Worm (Caenorhabditis elegans): ENCODE data around the gene C56A3.4.

C56A3.4 gene

DNA sequence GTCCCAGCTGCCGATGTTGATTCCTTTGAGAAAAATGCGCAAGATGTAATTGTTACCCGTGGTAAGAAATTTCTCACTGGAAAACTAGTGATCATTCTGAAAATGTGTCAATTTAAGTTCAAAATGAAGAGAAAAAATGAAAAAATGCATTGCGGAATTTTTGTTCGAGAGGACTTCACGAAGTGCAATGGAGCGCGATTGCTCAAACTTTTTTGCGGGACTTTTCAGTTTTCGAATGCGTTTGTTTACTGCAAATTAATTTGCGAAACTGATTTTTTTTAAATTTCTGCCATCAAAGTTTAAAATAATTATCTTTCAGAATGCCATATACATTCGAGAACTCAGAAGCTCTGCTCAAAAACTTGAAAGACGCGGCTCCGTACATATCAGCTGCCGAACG is 17.0 kb upstream of the C56A3.4 start, which contains the start of the genes nuaf-1 and bir-2:
Gene nuaf-1, minus strand, starts transcription at position 98 of the 400 bp plus-strand sequence.
Gene bir-2, plus strand, starts transcription at position 318 of the 400 bp plus-strand sequence.
- TF ChIP-seq him-1 (tag; optimal IDR thresholded peaks at IDR 0.05) (no peak), W03F9.2 (tag; optimal IDR thresholded peaks at IDR 0.05) (peak; percentile 83)

- TF ChIP-seq him-1 (tag; optimal IDR thresholded peaks at IDR 0.05), result no peak
- no peak for TF ChIP-seq dao-5 (tag; optimal IDR thresholded peaks at IDR 0.05)
- TF ChIP-seq W03F9.2 (tag; optimal IDR thresholded peaks at IDR 0.05), result no peak
These were observed 15.4 kb upstream of the C56A3.4 start for ce11 chrV:13566967-13567366.

DNA sequence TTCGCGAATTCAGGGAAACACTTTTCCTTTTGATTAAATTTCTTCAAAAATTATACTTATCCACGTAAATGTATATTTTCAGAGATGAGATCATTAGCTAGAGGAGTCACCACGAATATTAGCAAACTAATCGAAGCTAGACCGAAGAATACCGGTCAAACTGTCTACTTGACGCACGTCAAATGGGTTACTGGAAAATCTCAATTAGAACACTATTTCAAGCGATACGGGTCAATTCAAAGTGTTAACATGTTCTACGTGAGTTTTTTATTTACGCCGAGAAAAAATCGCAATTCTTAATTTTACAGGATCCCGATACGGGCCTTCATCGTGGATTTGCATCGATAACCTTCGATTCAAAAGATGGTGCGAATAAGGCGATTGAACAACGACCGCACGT is 14.2 kb upstream of the C56A3.4 start, which contains the start of gene slrp-1:
Gene slrp-1, plus strand, starts transcription at position 83 of the 400 bp plus-strand sequence.
- no peak for TF ChIP-seq dao-5 (tag; optimal IDR thresholded peaks at IDR 0.05)
- TF ChIP-seq him-1 (tag; optimal IDR thresholded peaks at IDR 0.05), result no peak
- no peak for TF ChIP-seq W03F9.2 (tag; optimal IDR thresholded peaks at IDR 0.05)

- peak; percentile 85 for TF ChIP-seq W03F9.2 (tag; optimal IDR thresholded peaks at IDR 0.05)
- no peak for TF ChIP-seq dao-5 (tag; optimal IDR thresholded peaks at IDR 0.05)
- no peak for TF ChIP-seq him-1 (tag; optimal IDR thresholded peaks at IDR 0.05)
These were observed 13.6 kb upstream of the C56A3.4 start for ce11 chrV:13565197-13565596.

- TF ChIP-seq W03F9.2 (tag; optimal IDR thresholded peaks at IDR 0.05) (no peak), him-1 (tag; optimal IDR thresholded peaks at IDR 0.05) (no peak), dao-5 (tag; optimal IDR thresholded peaks at IDR 0.05) (no peak)
These were observed 12.3 kb upstream of the C56A3.4 start, which contains the start of gene grl-17 for ce11 chrV:13563841-13564240. TSS of gene grl-17 (minus strand) at chrV:13563941.

DNA sequence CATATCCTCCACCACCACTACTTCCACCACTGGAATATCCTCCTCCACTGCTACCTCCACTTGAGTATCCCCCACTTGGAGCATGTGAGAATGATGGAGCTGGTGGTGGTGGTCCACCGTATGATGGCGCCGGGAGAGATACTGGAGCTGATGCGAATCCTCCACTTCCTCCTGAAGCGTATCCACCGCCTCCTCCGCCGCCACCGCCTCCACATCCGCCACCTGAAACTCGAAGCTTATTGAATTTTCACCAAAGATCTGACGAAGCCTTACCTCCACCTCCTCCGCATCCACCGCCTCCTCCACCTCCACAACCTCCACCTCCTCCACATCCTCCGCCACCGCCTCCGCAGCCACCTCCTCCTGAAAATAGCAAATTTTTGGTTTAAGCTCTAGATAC is 11.2 kb upstream of the C56A3.4 start:
- TF ChIP-seq dao-5 (tag; optimal IDR thresholded peaks at IDR 0.05), result no peak
- TF ChIP-seq him-1 (tag; optimal IDR thresholded peaks at IDR 0.05), result no peak
- TF ChIP-seq W03F9.2 (tag; optimal IDR thresholded peaks at IDR 0.05), result no peak

ce11 chrV:13559978-13560377 is 8.4 kb upstream of the C56A3.4 start, which contains the start of gene C56A3.8:
TSS of gene C56A3.8 (plus strand) at chrV:13560278.
- TF ChIP-seq W03F9.2 (tag; optimal IDR thresholded peaks at IDR 0.05), result no peak

DNA sequence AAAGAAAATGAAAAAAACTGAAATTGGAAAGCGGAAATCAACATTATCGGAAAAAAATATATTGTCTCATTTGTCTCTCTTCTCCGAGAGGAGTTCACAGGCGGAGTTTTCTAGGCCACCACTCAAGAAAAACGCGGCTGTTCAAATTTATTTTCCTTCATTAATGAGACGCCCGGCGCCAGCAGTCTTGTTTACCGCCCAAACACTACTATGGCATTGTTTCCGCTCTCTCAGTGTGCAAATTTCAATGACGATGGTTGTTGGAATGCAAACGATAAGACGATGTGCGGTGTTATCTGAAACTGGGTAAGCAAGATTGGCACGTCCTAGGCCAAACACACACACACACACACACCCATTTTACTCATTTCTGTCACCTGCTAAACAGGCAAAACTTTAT is 5.2 kb upstream of the C56A3.4 start, which contains the start of gene cav-2:
Gene cav-2, plus strand, starts transcription at position 359 of the 400 bp plus-strand sequence.
- TF ChIP-seq dao-5 (tag; optimal IDR thresholded peaks at IDR 0.05) (no peak), W03F9.2 (tag; optimal IDR thresholded peaks at IDR 0.05) (peak; percentile 84), him-1 (tag; optimal IDR thresholded peaks at IDR 0.05) (peak; percentile 64)

- no peak for TF ChIP-seq W03F9.2 (tag; optimal IDR thresholded peaks at IDR 0.05)
- TF ChIP-seq him-1 (tag; optimal IDR thresholded peaks at IDR 0.05), result no peak
- TF ChIP-seq dao-5 (tag; optimal IDR thresholded peaks at IDR 0.05), result no peak
These were observed 4.7 kb upstream of the C56A3.4 start, which contains the start of gene C56A3.6 for ce11 chrV:13556297-13556696. TSS of gene C56A3.6 (minus strand) at chrV:13556397.

DNA sequence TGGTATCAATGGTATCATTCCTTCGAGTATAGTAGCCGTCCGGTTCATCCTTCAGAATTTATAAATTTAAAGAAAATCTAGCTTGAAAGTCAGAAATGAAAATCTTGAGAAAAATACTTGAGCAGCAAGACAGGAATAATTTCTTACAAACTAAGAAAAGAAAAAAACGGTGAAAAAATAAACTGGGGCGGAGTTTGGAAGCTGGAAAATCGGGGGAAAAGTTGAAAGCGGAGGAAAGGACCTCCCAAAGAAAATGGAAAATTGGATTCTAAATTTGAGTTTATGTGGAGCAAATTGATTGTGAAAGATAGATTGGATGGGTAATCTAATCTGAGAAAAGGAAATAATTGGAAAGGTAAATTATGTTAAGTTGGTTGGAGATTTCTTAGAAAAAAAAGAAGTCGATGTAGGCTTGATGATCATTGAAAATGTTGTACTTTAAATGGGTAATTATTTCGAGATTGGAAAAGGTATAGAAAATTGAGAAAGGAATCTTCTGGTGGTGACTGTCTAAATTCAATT is 15.4 kb downstream of the C56A3.4 start, which contains the start of gene frpr-5:
Gene frpr-5, minus strand, starts transcription at position 51 of the 522 bp plus-strand sequence.
- no peak for TF ChIP-seq W03F9.2 (tag; optimal IDR thresholded peaks at IDR 0.05)
- no peak for TF ChIP-seq dao-5 (tag; optimal IDR thresholded peaks at IDR 0.05)
- no peak for TF ChIP-seq him-1 (tag; optimal IDR thresholded peaks at IDR 0.05)

ce11 chrV:13532469-13532868 is 19.1 kb downstream of the C56A3.4 start:
- TF ChIP-seq W03F9.2 (tag; optimal IDR thresholded peaks at IDR 0.05) (no peak), dao-5 (tag; optimal IDR thresholded peaks at IDR 0.05) (no peak), him-1 (tag; optimal IDR thresholded peaks at IDR 0.05) (no peak)

DNA sequence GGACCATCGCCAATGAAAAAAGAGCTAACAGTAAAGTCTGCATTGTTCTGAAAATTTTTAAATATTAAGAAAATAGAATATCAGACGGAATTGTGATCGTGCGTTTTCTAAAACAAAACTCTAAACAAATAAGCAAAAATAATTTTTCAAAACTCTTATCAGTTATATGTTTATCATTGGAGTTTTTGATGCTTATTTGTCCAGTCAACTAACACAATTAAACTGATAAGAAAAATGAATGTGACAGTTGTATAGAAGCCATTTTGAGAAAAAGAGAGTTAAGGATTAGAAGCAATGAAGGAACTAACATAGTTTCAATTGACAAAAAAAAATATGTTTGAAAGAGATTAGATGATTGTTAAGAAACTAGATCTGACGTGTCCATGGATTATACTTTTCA is 20.9 kb downstream of the C56A3.4 start, which contains the start of gene ttr-44:
Gene ttr-44, minus strand, starts transcription at position 47 of the 400 bp plus-strand sequence.
- no peak for TF ChIP-seq dao-5 (tag; optimal IDR thresholded peaks at IDR 0.05)
- no peak for TF ChIP-seq W03F9.2 (tag; optimal IDR thresholded peaks at IDR 0.05)
- TF ChIP-seq him-1 (tag; optimal IDR thresholded peaks at IDR 0.05), result no peak

- TF ChIP-seq W03F9.2 (tag; optimal IDR thresholded peaks at IDR 0.05), result no peak
These were observed 22.4 kb downstream of the C56A3.4 start for ce11 chrV:13529165-13529564.

- TF ChIP-seq W03F9.2 (tag; optimal IDR thresholded peaks at IDR 0.05) (no peak), dao-5 (tag; optimal IDR thresholded peaks at IDR 0.05) (no peak), him-1 (tag; optimal IDR thresholded peaks at IDR 0.05) (no peak)
These were observed 28.4 kb downstream of the C56A3.4 start, which contains the start of gene R11G10.3 for ce11 chrV:13523194-13523593. TSS of gene R11G10.3 (plus strand) at chrV:13523494.

- TF ChIP-seq dao-5 (tag; optimal IDR thresholded peaks at IDR 0.05) (no peak), him-1 (tag; optimal IDR thresholded peaks at IDR 0.05) (no peak), W03F9.2 (tag; optimal IDR thresholded peaks at IDR 0.05) (no peak)
These were observed 36.4 kb downstream of the C56A3.4 start, which contains the start of gene semi-1 for ce11 chrV:13515115-13515514. TSS of gene semi-1 (minus strand) at chrV:13515215.

Measured in whole organism, L4/young adult.